Worm (Caenorhabditis elegans) whole organism, young adult: Measurements from ENCODE around the gene mob-2.

ENCODE experiments used
- B0336.3 ChIP-seq: fragments of 200-800 bp; sonication (Bioruptor generic); IDR thresholded peaks from 2 replicates; pipeline ENCODE4 v1.3.6; 2022; ENCODE audit warnings: missing genetic modification characterization, missing compliant biosample characterization
- F22D6.2 ChIP-seq: sonication (generic microtip); optimal IDR thresholded peaks from 2 replicates; lab custom pipeline; 2016; ENCODE audit warnings: mild to moderate bottlenecking, missing genetic modification characterization, missing compliant biosample characterization
- F52B5.7 ChIP-seq: sonication (generic microtip); optimal IDR thresholded peaks from 2 replicates; lab custom pipeline; 2016; ENCODE audit warnings: mild to moderate bottlenecking, missing genetic modification characterization, missing compliant biosample characterization
- F57A8.1 ChIP-seq: fragments of 200-800 bp; sonication (Bioruptor generic); optimal IDR thresholded peaks from 2 replicates; lab custom pipeline; 2018; ENCODE audit warnings: mild to moderate bottlenecking, missing genetic modification characterization, moderate library complexity, missing compliant biosample characterization
- attf-5 ChIP-seq: fragments of 200-800 bp; sonication (Bioruptor generic); optimal IDR thresholded peaks from 2 replicates; lab custom pipeline; 2018; ENCODE audit warnings: mild to moderate bottlenecking, missing genetic modification characterization, missing compliant biosample characterization
- cebp-2 ChIP-seq: fragments of 200-800 bp; sonication (Bioruptor generic); IDR thresholded peaks from 2 replicates; pipeline ENCODE4 v1.3.6; 2022; ENCODE audit warnings: missing genetic modification characterization, missing compliant biosample characterization
- dpff-1 ChIP-seq: sonication (generic microtip); optimal IDR thresholded peaks from 2 replicates; lab custom pipeline; 2017; ENCODE audit warnings: mild to moderate bottlenecking, missing genetic modification characterization, missing compliant biosample characterization
- hlh-12 ChIP-seq: sonication (generic microtip); optimal IDR thresholded peaks from 2 replicates; lab custom pipeline; 2016; ENCODE audit warnings: missing genetic modification characterization, missing compliant biosample characterization
- lin-40 ChIP-seq: sonication (generic microtip); optimal IDR thresholded peaks from 2 replicates; lab custom pipeline; 2016; ENCODE audit warnings: missing genetic modification characterization, mild to moderate bottlenecking, missing compliant biosample characterization, missing genotype, missing genetic modification reagents
- lin-54 ChIP-seq: fragments of 200-800 bp; sonication (Bioruptor generic); optimal IDR thresholded peaks from 2 replicates; lab custom pipeline; 2018; ENCODE audit warnings: mild to moderate bottlenecking, missing genetic modification characterization, missing compliant biosample characterization
- lir-1 ChIP-seq: fragments of 200-800 bp; sonication (Bioruptor generic); conservative IDR thresholded peaks from 2 replicates; pipeline ENCODE4 v1.3.6; 2022; ENCODE audit warnings: missing genetic modification reagents, missing genetic modification characterization, missing compliant biosample characterization
- nhr-90 ChIP-seq: sonication (generic microtip); optimal IDR thresholded peaks from 2 replicates; lab custom pipeline; 2016; ENCODE audit warnings: missing genotype, mild to moderate bottlenecking, missing genetic modification characterization, missing compliant biosample characterization
- snpc-3.4 ChIP-seq: sonication (generic microtip); optimal IDR thresholded peaks from 2 replicates; lab custom pipeline; 2017; ENCODE audit warnings: missing genetic modification characterization, mild to moderate bottlenecking, missing compliant biosample characterization, antibody characterized with exemption, moderate library complexity, missing genotype, missing genetic modification reagents
- unc-130 ChIP-seq: sonication (generic microtip); optimal IDR thresholded peaks from 2 replicates; lab custom pipeline; 2016; ENCODE audit warnings: missing genetic modification reagents, missing genetic modification characterization, missing compliant biosample characterization

mob-2 gene

ce11 chrX:13102838-13103237 is 67.0 kb downstream of the mob-2 start:
- no peak for TF ChIP-seq cebp-2 (GFP tag; lab: Robert Waterston, UW)
- no peak for TF ChIP-seq lin-54 (GFP tag; lab: Kevin White, UChicago)
- TF ChIP-seq hlh-12 (tag; lab: Kevin White, UChicago): no peak
- no peak for TF ChIP-seq F52B5.7 (tag; lab: Kevin White, UChicago)
- no peak for TF ChIP-seq F22D6.2
- TF ChIP-seq B0336.3 (GFP tag; lab: Robert Waterston, UW): no peak
- no peak for TF ChIP-seq snpc-3.4 (tag; lab: Kevin White, UChicago)
- no peak for TF ChIP-seq lin-40 (tag; lab: Kevin White, UChicago)
- TF ChIP-seq unc-130 (GFP tag; lab: Kevin White, UChicago): no peak
- no peak for TF ChIP-seq nhr-90 (tag; lab: Kevin White, UChicago)
- TF ChIP-seq dpff-1 (tag; lab: Kevin White, UChicago): no peak
- TF ChIP-seq F57A8.1 (GFP tag; lab: Kevin White, UChicago): no peak
- no peak for TF ChIP-seq attf-5 (GFP tag; lab: Kevin White, UChicago)
- no peak for TF ChIP-seq lir-1 (GFP tag; lab: Robert Waterston, UW)
